Fruit fly (Drosophila melanogaster) whole organism, embryonic: ENCODE data around the gene CG11550.
A peak's percentile ranks its signal among the peaks of the same experiment; 100 is the strongest.

Experiments
- ATbp ChIP-seq: fragments of 200-800 bp; sonication (Bioruptor generic); optimal IDR thresholded peaks from 2 replicates; lab custom pipeline; 2017; ENCODE audit warnings: missing biosample characterization, mild to moderate bottlenecking, missing genetic modification characterization, missing genetic modification reagents
- Asciz ChIP-seq: fragments of 200-800 bp; sonication (Bioruptor generic); optimal IDR thresholded peaks from 2 replicates; lab custom pipeline; 2017; ENCODE audit warnings: missing biosample characterization, mild to moderate bottlenecking, missing genetic modification characterization, missing genetic modification reagents
- Atf-2 ChIP-seq: fragments of 200-800 bp; sonication (Bioruptor generic); optimal IDR thresholded peaks from 2 replicates; lab custom pipeline; 2016; ENCODE audit warnings: missing biosample characterization, missing genetic modification characterization
- CG10209 ChIP-seq: fragments of 200-800 bp; sonication (Bioruptor generic); optimal IDR thresholded peaks from 3 replicates; lab custom pipeline; 2017; ENCODE audit warnings: missing biosample characterization, mild to moderate bottlenecking, missing genetic modification characterization, missing genetic modification reagents
- CG10321 ChIP-seq: fragments of 200-800 bp; sonication (Bioruptor generic); IDR thresholded peaks from 2 replicates; pipeline ENCODE4 v1.3.6; 2022; ENCODE audit warnings: missing biosample characterization, missing genetic modification characterization
- CG10959 ChIP-seq: fragments of 200-800 bp; sonication (Bioruptor generic); IDR thresholded peaks from 2 replicates; pipeline ENCODE4 v1.3.6; 2022; ENCODE audit warnings: missing biosample characterization, missing genetic modification characterization
- CG10979 ChIP-seq: fragments of 200-800 bp; sonication (Bioruptor generic); optimal IDR thresholded peaks from 2 replicates; lab custom pipeline; 2018; ENCODE audit warnings: missing biosample characterization, mild to moderate bottlenecking, missing genetic modification characterization, moderate library complexity
- CG11085 ChIP-seq: fragments of 200-800 bp; sonication (Bioruptor generic); IDR thresholded peaks from 2 replicates; pipeline ENCODE4 v1.3.6; 2022; ENCODE audit warnings: missing biosample characterization, missing genetic modification characterization
- CG15073 ChIP-seq: fragments of 200-800 bp; sonication (Bioruptor generic); optimal IDR thresholded peaks from 2 replicates; lab custom pipeline; 2016; ENCODE audit warnings: missing biosample characterization, missing genetic modification characterization
- CG15696 ChIP-seq: fragments of 200-800 bp; sonication (Bioruptor generic); optimal IDR thresholded peaks from 2 replicates; lab custom pipeline; 2019; ENCODE audit warnings: missing biosample characterization, mild to moderate bottlenecking, missing genetic modification characterization, moderate library complexity
- CG16779 ChIP-seq: fragments of 200-800 bp; sonication (Bioruptor generic); IDR thresholded peaks from 2 replicates; pipeline ENCODE4 v1.3.6; 2022; ENCODE audit warnings: missing biosample characterization, missing genetic modification characterization
- CG32767 ChIP-seq: fragments of 200-800 bp; sonication (Bioruptor generic); IDR thresholded peaks from 2 replicates; pipeline ENCODE4 v1.3.6; 2022; ENCODE audit warnings: missing biosample characterization, missing genetic modification characterization
- CG32772 ChIP-seq: fragments of 200-800 bp; sonication (Bioruptor generic); IDR thresholded peaks from 2 replicates; pipeline ENCODE4 v1.3.6; 2022; ENCODE audit warnings: missing biosample characterization, missing genetic modification characterization
- CG34376 ChIP-seq: fragments of 200-800 bp; sonication (Bioruptor generic); optimal IDR thresholded peaks from 2 replicates; lab custom pipeline; 2018; ENCODE audit warnings: missing biosample characterization, mild to moderate bottlenecking, missing genetic modification characterization
- CG3838 ChIP-seq: fragments of 200-800 bp; sonication (Bioruptor generic); optimal IDR thresholded peaks from 3 replicates; lab custom pipeline; 2016; ENCODE audit warnings: missing biosample characterization, missing genetic modification characterization
- CG7745 ChIP-seq: fragments of 200-800 bp; sonication (Bioruptor generic); optimal IDR thresholded peaks from 2 replicates; lab custom pipeline; 2018; ENCODE audit warnings: missing biosample characterization, mild to moderate bottlenecking, missing genetic modification characterization, moderate library complexity
- CG8089 ChIP-seq: fragments of 200-800 bp; sonication (Bioruptor generic); optimal IDR thresholded peaks from 3 replicates; lab custom pipeline; 2016; ENCODE audit warnings: missing biosample characterization, missing genetic modification characterization
- CG8924 ChIP-seq: fragments of 200-800 bp; optimal IDR thresholded peaks from 3 replicates; lab custom pipeline; 2019; ENCODE audit warnings: missing biosample characterization, mild to moderate bottlenecking, missing genetic modification characterization, moderate library complexity
- CG9817 ChIP-seq: fragments of 200-800 bp; sonication (Bioruptor generic); optimal IDR thresholded peaks from 2 replicates; lab custom pipeline; 2018; ENCODE audit warnings: missing biosample characterization, mild to moderate bottlenecking, missing genetic modification characterization, moderate library complexity
- Doc2 ChIP-seq: fragments of 200-800 bp; sonication (Bioruptor generic); IDR thresholded peaks from 2 replicates; pipeline ENCODE4 v1.3.6; 2022; ENCODE audit warnings: missing biosample characterization, missing genetic modification characterization
- E2f1 ChIP-seq: fragments of 200-800 bp; sonication (Bioruptor generic); IDR thresholded peaks from 2 replicates; pipeline ENCODE4 v1.3.6; 2022; ENCODE audit warnings: missing biosample characterization, missing genetic modification characterization
- Eip74EF ChIP-seq, 2 experiments: fragments of 200-800 bp in 1 of 2; fragments of >200 bp in 1 of 2; sonication (Bioruptor generic) in 1 of 2; optimal IDR thresholded peaks; 2 replicates each; lab custom pipeline; 2017 to 2019; ENCODE audit warnings: missing biosample characterization in 2 of 2, missing genetic modification characterization in 2 of 2, mild to moderate bottlenecking in 1 of 2, moderate library complexity in 1 of 2
- Fer3 ChIP-seq: fragments of 200-800 bp; sonication (Bioruptor generic); optimal IDR thresholded peaks from 2 replicates; lab custom pipeline; 2018; ENCODE audit warnings: missing biosample characterization, mild to moderate bottlenecking, missing genetic modification characterization, moderate library complexity
- GATAe ChIP-seq: fragments of 200-800 bp; sonication (Bioruptor generic); conservative IDR thresholded peaks from 2 replicates; pipeline ENCODE4 v1.3.6; 2022; ENCODE audit warnings: missing biosample characterization, missing genetic modification characterization
- H15 ChIP-seq: fragments of 200-800 bp; sonication (Bioruptor generic); IDR thresholded peaks from 3 replicates; pipeline ENCODE4 v1.3.6; 2022; ENCODE audit warnings: missing biosample characterization, missing genetic modification characterization
- HLH3B ChIP-seq: fragments of 200-800 bp; sonication (Bioruptor generic); IDR thresholded peaks from 2 replicates; pipeline ENCODE4 v1.3.6; 2022; ENCODE audit warnings: missing biosample characterization, missing genetic modification characterization
- HmgZ ChIP-seq: fragments of 200-800 bp; sonication (Bioruptor generic); optimal IDR thresholded peaks from 2 replicates; lab custom pipeline; 2018; ENCODE audit warnings: missing biosample characterization, mild to moderate bottlenecking, missing genetic modification characterization
- Hsf ChIP-seq: fragments of 200-800 bp; sonication (Bioruptor generic); optimal IDR thresholded peaks from 3 replicates; lab custom pipeline; 2016; ENCODE audit warnings: missing biosample characterization, missing genetic modification characterization
- Nf-YC ChIP-seq: fragments of 200-800 bp; optimal IDR thresholded peaks from 3 replicates; lab custom pipeline; 2019; ENCODE audit warnings: missing biosample characterization, mild to moderate bottlenecking, missing genetic modification characterization, moderate library complexity
- NfI ChIP-seq: fragments of 200-800 bp; sonication (Bioruptor generic); optimal IDR thresholded peaks from 3 replicates; lab custom pipeline; 2018; ENCODE audit warnings: missing biosample characterization, mild to moderate bottlenecking, missing genetic modification characterization, moderate library complexity
- Pdp1 ChIP-seq, 2 experiments: fragments of 200-800 bp; sonication (Bioruptor generic); optimal IDR thresholded peaks; 3 replicates each; lab custom pipeline; 2016; ENCODE audit warnings: missing biosample characterization in 2 of 2, missing genetic modification characterization in 2 of 2, mild to moderate bottlenecking in 1 of 2, moderate library complexity in 1 of 2
- Scr ChIP-seq: fragments of 200-800 bp; sonication (Bioruptor generic); IDR thresholded peaks from 2 replicates; pipeline ENCODE4 v1.3.6; 2022; ENCODE audit warnings: missing biosample characterization, missing genetic modification characterization; ENCODE audit not compliant: partially characterized antibody
- Sry-β ChIP-seq: fragments of 200-800 bp; sonication (Bioruptor generic); optimal IDR thresholded peaks from 2 replicates; lab custom pipeline; 2018; ENCODE audit warnings: missing biosample characterization, mild to moderate bottlenecking, missing genetic modification characterization, moderate library complexity
- Tbp ChIP-seq: fragments of >200 bp; optimal IDR thresholded peaks from 2 replicates; lab custom pipeline; 2018; ENCODE audit warnings: missing biosample characterization, missing genetic modification characterization
- ash1 ChIP-seq: fragments of 200-800 bp; sonication (Bioruptor generic); optimal IDR thresholded peaks from 2 replicates; lab custom pipeline; 2018; ENCODE audit warnings: missing biosample characterization, mild to moderate bottlenecking, missing genetic modification characterization
- bbx ChIP-seq: fragments of 200-800 bp; sonication (Bioruptor generic); IDR thresholded peaks from 2 replicates; pipeline ENCODE4 v1.3.6; 2022; ENCODE audit warnings: missing biosample characterization, missing genetic modification characterization; ENCODE audit not compliant: partially characterized antibody
- bcd ChIP-seq: fragments of 200-800 bp; sonication (Bioruptor generic); optimal IDR thresholded peaks from 2 replicates; lab custom pipeline; 2017; ENCODE audit warnings: missing biosample characterization, mild to moderate bottlenecking, missing genetic modification characterization
- cg ChIP-seq: fragments of 200-800 bp; sonication (Bioruptor generic); optimal IDR thresholded peaks from 3 replicates; lab custom pipeline; 2019; ENCODE audit warnings: missing biosample characterization, mild to moderate bottlenecking, missing genetic modification characterization, moderate library complexity
- ci ChIP-seq: fragments of 200-800 bp; sonication (Bioruptor generic); IDR thresholded peaks from 3 replicates; pipeline ENCODE4 v1.3.6; 2022; ENCODE audit warnings: missing biosample characterization, missing genetic modification characterization
- fd96Cb ChIP-seq: fragments of 200-800 bp; sonication (Bioruptor generic); optimal IDR thresholded peaks from 2 replicates; lab custom pipeline; 2018; ENCODE audit warnings: missing biosample characterization, mild to moderate bottlenecking, missing genetic modification characterization, moderate library complexity
- insv ChIP-seq, 2 experiments: fragments of 200-800 bp; sonication (Bioruptor generic); optimal IDR thresholded peaks; 3 replicates each; lab custom pipeline; 2016 to 2018; ENCODE audit warnings: missing biosample characterization in 2 of 2, missing genetic modification characterization in 2 of 2
- ken ChIP-seq: fragments of 200-800 bp; sonication (Bioruptor generic); IDR thresholded peaks from 3 replicates; pipeline ENCODE4 v1.3.6; 2022; ENCODE audit warnings: missing biosample characterization, missing genetic modification characterization
- knrl ChIP-seq: fragments of 200-800 bp; sonication (Bioruptor generic); IDR thresholded peaks from 3 replicates; pipeline ENCODE4 v1.3.6; 2022; ENCODE audit warnings: missing biosample characterization, missing genetic modification characterization; ENCODE audit not compliant: partially characterized antibody
- oc ChIP-seq: fragments of 200-800 bp; sonication (Bioruptor generic); optimal IDR thresholded peaks from 2 replicates; lab custom pipeline; 2018; ENCODE audit warnings: missing biosample characterization, mild to moderate bottlenecking, missing genetic modification characterization, moderate library complexity
- pan ChIP-seq, 4 experiments: fragments of >200 bp in 3 of 4; fragments of 200-800 bp in 1 of 4; sonication (Bioruptor generic) in 1 of 4; optimal IDR thresholded peaks in 3 of 4; IDR thresholded peaks in 1 of 4; 2 replicates each; pipeline versions ENCODE4 v1.3.6 to Lab custom; 2017 to 2022; ENCODE audit warnings: missing biosample characterization in 2 of 4, missing genetic modification characterization in 2 of 4, mixed read lengths in 1 of 4
- pnt ChIP-seq: fragments of 200-800 bp; sonication (Bioruptor generic); optimal IDR thresholded peaks from 3 replicates; lab custom pipeline; 2016; ENCODE audit warnings: missing biosample characterization, missing genetic modification characterization
- sima ChIP-seq: fragments of 200-800 bp; sonication (Bioruptor generic); optimal IDR thresholded peaks from 2 replicates; lab custom pipeline; 2016; ENCODE audit warnings: missing biosample characterization, missing genetic modification characterization
- slbo ChIP-seq: fragments of 200-800 bp; sonication (Bioruptor generic); IDR thresholded peaks from 2 replicates; pipeline ENCODE4 v1.3.6; 2022; ENCODE audit warnings: missing biosample characterization, missing genetic modification characterization
- tgo ChIP-seq: fragments of 200-800 bp; sonication (Bioruptor generic); IDR thresholded peaks from 3 replicates; pipeline ENCODE4 v1.3.6; 2022; ENCODE audit warnings: missing biosample characterization, missing genetic modification characterization

Gene CG11550

DNA sequence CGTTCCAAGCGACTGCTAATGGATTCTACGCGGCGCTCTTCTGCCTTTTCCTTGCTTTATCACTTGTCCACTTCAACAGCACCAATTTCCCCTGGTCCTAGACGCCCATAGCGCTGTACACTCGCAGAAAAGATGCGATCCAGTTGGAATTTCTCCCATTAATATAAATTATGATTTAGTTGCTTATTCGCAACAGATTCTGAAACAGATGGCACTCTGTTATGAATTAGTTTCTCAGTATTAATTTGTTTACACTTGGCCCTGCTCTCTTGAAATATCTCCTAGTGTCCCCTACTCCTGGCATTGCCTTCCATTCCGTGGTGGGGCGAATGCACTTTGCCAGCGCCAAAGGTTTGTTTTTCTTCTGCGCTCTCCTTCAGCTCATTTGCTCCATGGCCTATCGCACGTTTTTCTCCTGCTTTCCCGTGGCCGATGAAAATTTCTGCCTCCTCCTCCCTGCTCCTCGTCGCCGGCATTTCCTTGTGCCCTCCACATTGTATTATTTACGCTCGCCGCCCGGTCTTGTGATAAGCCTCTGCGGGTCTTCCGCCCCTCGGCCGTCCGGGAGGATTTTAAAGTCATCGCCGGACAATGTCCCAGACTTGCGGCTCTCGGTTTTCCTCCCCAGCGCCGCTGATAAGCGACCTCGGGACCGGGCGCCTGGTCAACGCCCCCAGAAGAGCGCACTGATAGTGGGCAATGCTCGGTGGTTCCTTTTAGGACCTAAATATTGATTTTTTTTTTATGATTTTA is 26.6 kb upstream of the CG11550 start (continued):
- TF ChIP-seq CG10321 (GFP tag; lab: Robert Waterston, UW) (no peak), CG7745 (tag; lab: Kevin White, UChicago) (no peak), CG34376 (GFP tag; lab: Kevin White, UChicago) (no peak), HLH3B (no peak), pan (optimal IDR thresholded peaks at IDR 0.05; lab: Kevin White, UChicago) (no peak), pan (GFP tag; optimal IDR thresholded peaks at IDR 0.05 in 1 of 2, IDR thresholded peaks at IDR 0.05 in 1 of 2) (no peak), ci (no peak), CG8089 (no peak), Doc2 (GFP tag; lab: Robert Waterston, UW) (no peak), CG3838 (no peak), Fer3 (tag; lab: Kevin White, UChicago) (no peak), CG15073 (GFP tag; lab: Kevin White, UChicago) (no peak), Tbp (no peak), HmgZ (no peak), ken (GFP tag; lab: Robert Waterston, UW) (no peak), Hsf (GFP tag; lab: Kevin White, UChicago) (no peak), CG15696 (tag; lab: Kevin White, UChicago) (peak; percentile 59), Scr (no peak), tgo (GFP tag; lab: Robert Waterston, UW) (no peak; the same call in 2 of the 3 replicates), CG9817 (tag; lab: Kevin White, UChicago) (no peak), oc (tag; lab: Kevin White, UChicago) (no peak), ash1 (GFP tag; lab: Kevin White, UChicago) (no peak), H15 (GFP tag; lab: Robert Waterston, UW) (peak; percentile 35; the same call in 1 of the 3 replicates), CG16779 (no peak), Eip74EF (GFP tag; optimal IDR thresholded peaks at IDR 0.05; lab: Kevin White, UChicago) (no peak), Pdp1 (GFP tag; optimal IDR thresholded peaks at IDR 0.05; lab: Kevin White, UChicago) (no peak), cg (no peak), sima (GFP tag; lab: Kevin White, UChicago) (no peak), Nf-YC (tag; lab: Kevin White, UChicago) (no peak), bbx (GFP tag; lab: Robert Waterston, UW) (no peak), knrl (GFP tag; lab: Robert Waterston, UW) (no peak), NfI (GFP tag; lab: Kevin White, UChicago) (no peak), E2f1 (GFP tag; lab: Robert Waterston, UW) (no peak), GATAe (GFP tag; lab: Robert Waterston, UW) (no peak), CG10979 (peak; percentile 74), CG32772 (GFP tag; lab: Robert Waterston, UW) (0 out of 2 replicates have a peak, but pooled peaks have one; percentile 11), Asciz (GFP tag; lab: Kevin White, UChicago) (no peak), fd96Cb (tag; lab: Kevin White, UChicago) (peak; percentile 16), CG10209 (GFP tag; lab: Kevin White, UChicago) (no peak), pnt (no peak), CG8924 (tag; lab: Kevin White, UChicago) (no peak), ATbp (GFP tag; lab: Kevin White, UChicago) (no peak), insv (GFP tag; optimal IDR thresholded peaks at IDR 0.05; lab: Kevin White, UChicago) (no peak), CG10959 (GFP tag; lab: Robert Waterston, UW) (peak; percentile 77), Atf-2 (GFP tag; lab: Kevin White, UChicago) (no peak), CG11085 (GFP tag; lab: Robert Waterston, UW) (no peak), Sry-β (GFP tag; lab: Kevin White, UChicago) (no peak), bcd (no peak), slbo (no peak), CG32767 (GFP tag; lab: Robert Waterston, UW) (no peak)
